Worm (Caenorhabditis elegans): ENCODE results near the gene fbxb-79.

The fbxb-79 gene

ce11 chrIV:11149454-11150163, 39.7 kb downstream of the fbxb-79 start, which contains the start of the genes F01G4.6 and pfd-1 (continued):
- no peak for TF ChIP-seq Y105C5A.15 (GFP tag; IDR thresholded peaks at IDR 0.05)
- TF ChIP-seq dmd-8 (GFP tag; IDR thresholded peaks at IDR 0.05), result no peak
- TF ChIP-seq snpc-4 (tag; optimal IDR thresholded peaks at IDR 0.05), result no peak
- TF ChIP-seq dpl-1 (GFP tag; optimal IDR thresholded peaks at IDR 0.05), result peak; percentile 88
- TF ChIP-seq R02D3.7 (tag; optimal IDR thresholded peaks at IDR 0.05), result no peak
- peak; percentile 66; the same call in 1 of the 2 replicates for TF ChIP-seq mxl-2 (GFP tag; conservative IDR thresholded peaks at IDR 0.05)

ce11 chrIV:11148788-11149366, 40.4 kb downstream of the fbxb-79 start:
- no peak for TF ChIP-seq F26F4.8 (GFP tag; conservative IDR thresholded peaks at IDR 0.05)
- no peak for TF ChIP-seq F37D6.2 (tag; optimal IDR thresholded peaks at IDR 0.05)
- no peak for TF ChIP-seq jun-1 (tag; optimal IDR thresholded peaks at IDR 0.05)
- TF ChIP-seq nhr-25 (tag; optimal IDR thresholded peaks at IDR 0.05; ENCODE audit: borderline replicate concordance, insufficient read depth), result no peak
- TF ChIP-seq egl-27 (tag; optimal IDR thresholded peaks at IDR 0.05), result no peak
- TF ChIP-seq hlh-11 (tag; optimal IDR thresholded peaks at IDR 0.05), result peak; percentile 49
- TF ChIP-seq nhr-111 (GFP tag; optimal IDR thresholded peaks at IDR 0.05), result no peak
- peak; percentile 38; the same call in 1 of the 2 replicates for TF ChIP-seq php-3 (GFP tag; IDR thresholded peaks at IDR 0.05)
- TF ChIP-seq R02D3.7 (tag; optimal IDR thresholded peaks at IDR 0.05), result no peak
- TF ChIP-seq daf-16 (GFP tag; optimal IDR thresholded peaks at IDR 0.05), result no peak
- no peak for TF ChIP-seq daf-16 (tag; optimal IDR thresholded peaks at IDR 0.05)
- no peak for TF ChIP-seq nhr-77 (tag; optimal IDR thresholded peaks at IDR 0.05)
- TF ChIP-seq ceh-28 (tag; optimal IDR thresholded peaks at IDR 0.05), result no peak
- peak in 1 of 2 experiments; percentile 40 for TF ChIP-seq lsy-2 (tag; optimal IDR thresholded peaks at IDR 0.05)
- TF ChIP-seq spr-1 (tag; optimal IDR thresholded peaks at IDR 0.05), result no peak
- no peak; the same call in none of the 2 replicates for TF ChIP-seq mxl-2 (GFP tag; conservative IDR thresholded peaks at IDR 0.05)
- TF ChIP-seq nhr-28 (tag; optimal IDR thresholded peaks at IDR 0.05), result peak; percentile 4
- TF ChIP-seq gei-8 (GFP tag; optimal IDR thresholded peaks at IDR 0.05), result no peak
- no peak for TF ChIP-seq Y5F2A.4 (GFP tag; optimal IDR thresholded peaks at IDR 0.05)
- no peak for TF ChIP-seq unc-39 (tag; optimal IDR thresholded peaks at IDR 0.05)
- TF ChIP-seq zip-2 (tag; optimal IDR thresholded peaks at IDR 0.05), result no peak
- TF ChIP-seq hlh-30 (tag; optimal IDR thresholded peaks at IDR 0.05; ENCODE audit: insufficient read depth), result peak; percentile 49
- no peak for TF ChIP-seq nhr-48 (tag; optimal IDR thresholded peaks at IDR 0.05)
- TF ChIP-seq rbr-2 (tag; optimal IDR thresholded peaks at IDR 0.05), result no peak
- no peak for TF ChIP-seq ama-1 (optimal IDR thresholded peaks at IDR 0.05)
- TF ChIP-seq daf-8 (GFP tag; IDR thresholded peaks at IDR 0.05), result no peak
- TF ChIP-seq dmd-8 (GFP tag; IDR thresholded peaks at IDR 0.05), result no peak
- TF ChIP-seq F49E8.2 (tag; optimal IDR thresholded peaks at IDR 0.05; ENCODE audit: borderline replicate concordance), result no peak
- no peak for TF ChIP-seq Y48G9A.11 (GFP tag; IDR thresholded peaks at IDR 0.05)
- peak; percentile 17 for TF ChIP-seq dpl-1 (GFP tag; optimal IDR thresholded peaks at IDR 0.05)
- no peak for TF ChIP-seq duxl-1 (tag; optimal IDR thresholded peaks at IDR 0.05; ENCODE audit: poor library complexity)
- no peak for TF ChIP-seq tra-1 (GFP tag; IDR thresholded peaks at IDR 0.05)
- TF ChIP-seq ceh-82 (tag; optimal IDR thresholded peaks at IDR 0.05), result no peak
- TF ChIP-seq pha-4 (GFP tag; IDR thresholded peaks at IDR 0.05), result no peak
- no peak for TF ChIP-seq pha-4 (tag; optimal IDR thresholded peaks at IDR 0.05)
- TF ChIP-seq nhr-10 (tag; optimal IDR thresholded peaks at IDR 0.05), result no peak
- peak; percentile 84 for TF ChIP-seq mxl-3 (GFP tag; optimal IDR thresholded peaks at IDR 0.05)
- peak; percentile 16 for TF ChIP-seq dve-1 (tag; optimal IDR thresholded peaks at IDR 0.05; ENCODE audit: insufficient read depth)
- TF ChIP-seq mdl-1 (tag; optimal IDR thresholded peaks at IDR 0.05), result peak in 1 of 2 experiments; percentile 50
- TF ChIP-seq F44E2.7 (GFP tag; IDR thresholded peaks at IDR 0.05), result no peak
- no peak for TF ChIP-seq nhr-11 (tag; optimal IDR thresholded peaks at IDR 0.05)
- TF ChIP-seq fos-1 (tag; optimal IDR thresholded peaks at IDR 0.05), result no peak
- TF ChIP-seq snpc-1.2 (GFP tag; IDR thresholded peaks at IDR 0.05), result 0 out of 2 replicates have a peak, but pooled peaks have one; percentile 10
- no peak for TF ChIP-seq ZK546.5 (tag; optimal IDR thresholded peaks at IDR 0.05)
- peak; percentile 59 for TF ChIP-seq dmd-6 (GFP tag; IDR thresholded peaks at IDR 0.05)

Measured in whole organism, L4 larva.